Worm (Caenorhabditis elegans) whole organism, L2 larva: ENCODE results near the gene ZK488.5.

Experiments used
- C34F6.9 ChIP-seq: fragments of 150-350 bp; optimal IDR thresholded peaks from 2 replicates; lab custom pipeline; 2014; ENCODE audit warnings: missing biosample characterization, missing genetic modification characterization
- ama-1 ChIP-seq: fragments of 150-350 bp; optimal IDR thresholded peaks from 2 replicates; lab custom pipeline; 2018; ENCODE audit warnings: inconsistent platforms
- ceh-82 ChIP-seq: fragments of 150-350 bp; optimal IDR thresholded peaks from 2 replicates; lab custom pipeline; 2014; ENCODE audit warnings: missing biosample characterization, missing genetic modification characterization
- fos-1 ChIP-seq: fragments of 150-350 bp; optimal IDR thresholded peaks from 2 replicates; lab custom pipeline; 2014; ENCODE audit warnings: missing biosample characterization, missing genetic modification characterization
- lin-11 ChIP-seq: fragments of 150-350 bp; sonication (generic microtip); optimal IDR thresholded peaks from 2 replicates; lab custom pipeline; 2014; ENCODE audit warnings: missing biosample characterization, missing genetic modification characterization, inconsistent platforms, mixed read lengths
- lin-13 ChIP-seq: fragments of 150-350 bp; optimal IDR thresholded peaks from 2 replicates; lab custom pipeline; 2014; ENCODE audit warnings: missing biosample characterization, missing genetic modification reagents, missing genetic modification characterization
- lsy-2 ChIP-seq, 2 experiments: fragments of 150-350 bp in 1 of 2; sonication (generic microtip) in 1 of 2; optimal IDR thresholded peaks; 2 replicates each; lab custom pipeline; 2014 to 2017; ENCODE audit warnings: missing biosample characterization in 2 of 2, missing genetic modification characterization in 2 of 2
- mdl-1 ChIP-seq, 2 experiments: fragments of 150-350 bp in 1 of 2; sonication (generic microtip) in 1 of 2; optimal IDR thresholded peaks; 2 replicates each; lab custom pipeline; 2017; ENCODE audit warnings: missing biosample characterization in 2 of 2, missing genetic modification characterization in 2 of 2
- nhr-21 ChIP-seq: fragments of 150-350 bp; optimal IDR thresholded peaks from 2 replicates; lab custom pipeline; 2014; ENCODE audit warnings: missing biosample characterization, missing genetic modification characterization
- nhr-77 ChIP-seq: fragments of 150-350 bp; optimal IDR thresholded peaks from 2 replicates; lab custom pipeline; 2014; ENCODE audit warnings: missing biosample characterization, missing genetic modification characterization
- sma-3 ChIP-seq: sonication (generic microtip); optimal IDR thresholded peaks from 2 replicates; lab custom pipeline; 2016; ENCODE audit warnings: missing genetic modification reagents, missing genetic modification characterization, missing compliant biosample characterization

DNA sequence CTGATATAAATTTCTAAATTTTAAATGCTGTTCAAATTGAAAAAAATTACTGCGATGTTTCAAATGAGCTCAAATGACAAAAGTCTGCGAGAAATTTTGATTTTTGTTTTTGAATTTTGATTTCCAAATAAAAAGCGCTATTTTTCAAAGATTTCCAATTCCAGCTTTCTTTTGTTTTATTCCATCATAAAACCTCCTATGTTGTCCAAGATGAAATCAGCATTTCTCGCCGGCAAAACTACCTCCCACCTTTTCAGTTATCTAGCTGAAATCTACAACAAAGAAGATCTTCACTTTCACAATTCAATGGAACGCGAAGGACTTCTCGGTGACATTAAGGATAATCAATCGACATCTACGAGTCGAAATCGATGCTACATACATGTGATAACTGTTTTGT lies 14.1 kb upstream of the ZK488.5 start, which contains the start of gene K06H6.4:
- TF ChIP-seq fos-1 (no peak), lsy-2 (tag; optimal IDR thresholded peaks at IDR 0.05; lab: Kevin White, UChicago) (no peak), C34F6.9 (no peak), nhr-77 (tag; lab: Kevin White, UChicago) (no peak), nhr-21 (tag; lab: Kevin White, UChicago) (no peak), lin-11 (tag; lab: Kevin White, UChicago) (no peak), sma-3 (no peak), mdl-1 (tag; optimal IDR thresholded peaks at IDR 0.05; lab: Kevin White, UChicago) (no peak), ama-1 (no peak), lin-13 (GFP tag; lab: Kevin White, UChicago) (no peak), ceh-82 (tag; lab: Kevin White, UChicago) (no peak)
